Fruit fly (Drosophila melanogaster) Kc167 (cell line): ENCODE measurements around the gene CG43850.
A peak's percentile ranks its signal among the peaks of the same experiment; 100 is the strongest.

Experiments used
- Myc ChIP-seq: fragments of >200 bp; optimal IDR thresholded peaks from 2 replicates; lab custom pipeline; 2017; ENCODE audit warnings: missing external identifiers
- Sin3A ChIP-seq: fragments of >200 bp; optimal IDR thresholded peaks from 2 replicates; lab custom pipeline; 2018; ENCODE audit warnings: missing external identifiers
- h ChIP-seq: fragments of >200 bp; optimal IDR thresholded peaks from 3 replicates; lab custom pipeline; 2018; ENCODE audit warnings: missing external identifiers
- insv ChIP-seq: fragments of >200 bp; optimal IDR thresholded peaks from 3 replicates; lab custom pipeline; 2018; ENCODE audit warnings: missing external identifiers
- psq ChIP-seq: fragments of >200 bp; optimal IDR thresholded peaks from 2 replicates; lab custom pipeline; 2017; ENCODE audit warnings: missing external identifiers
- ttk ChIP-seq: sonication (Bioruptor generic); optimal IDR thresholded peaks from 2 replicates; lab custom pipeline; 2017; ENCODE audit warnings: missing external identifiers

CG43850 gene

dm6 chr2L:13387255-13387654, 28.0 kb upstream of the CG43850 start, which contains the start of the genes Ing5 and CG7099:
Gene Ing5, minus strand, starts transcription at chr2L:13387312.
Gene CG7099, plus strand, starts transcription at chr2L:13387571.
- TF ChIP-seq h (lab: Kevin White, UChicago) (no peak), insv (lab: Kevin White, UChicago) (no peak), Sin3A (lab: Kevin White, UChicago) (no peak), ttk (lab: Kevin White, UChicago) (no peak), psq (lab: Kevin White, UChicago) (no peak), Myc (lab: Kevin White, UChicago) (no peak)

DNA sequence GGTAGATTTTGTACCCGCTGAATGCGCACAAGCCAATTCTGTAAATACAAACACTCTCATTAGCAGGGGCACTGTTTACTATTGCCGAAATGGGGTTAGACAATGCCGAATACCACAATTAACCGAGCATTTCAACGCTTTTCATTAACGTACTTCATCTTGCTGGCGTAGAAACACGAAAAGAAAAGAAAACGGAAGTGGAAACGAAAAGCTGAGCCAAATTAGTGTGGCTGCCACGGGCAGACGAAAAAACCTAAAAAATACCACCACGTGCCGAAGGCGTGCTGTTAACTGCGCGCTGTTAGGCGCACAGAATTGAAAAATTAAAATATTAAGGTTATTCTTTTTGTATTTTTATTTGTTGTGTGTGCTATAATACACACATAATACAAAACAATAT, 20.3 kb upstream of the CG43850 start, which contains the start of gene RpL24:
TSS of gene RpL24 (minus strand) at position 229 of the 400 bp plus-strand sequence.
- no peak for TF ChIP-seq Sin3A (lab: Kevin White, UChicago)
- no peak for TF ChIP-seq psq (lab: Kevin White, UChicago)
- no peak for TF ChIP-seq ttk (lab: Kevin White, UChicago)
- TF ChIP-seq insv (lab: Kevin White, UChicago): no peak
- no peak for TF ChIP-seq Myc (lab: Kevin White, UChicago)
- no peak for TF ChIP-seq h (lab: Kevin White, UChicago)

dm6 chr2L:13396084-13396483, 19.1 kb upstream of the CG43850 start, which contains the start of gene CG16957:
Gene CG16957, minus strand, starts transcription at chr2L:13396184.
- TF ChIP-seq h (lab: Kevin White, UChicago) (no peak), psq (lab: Kevin White, UChicago) (no peak), insv (lab: Kevin White, UChicago) (no peak), ttk (lab: Kevin White, UChicago) (no peak), Sin3A (lab: Kevin White, UChicago) (no peak), Myc (lab: Kevin White, UChicago) (no peak)

- no peak for TF ChIP-seq Sin3A (lab: Kevin White, UChicago)
- peak; percentile 91 for TF ChIP-seq ttk (lab: Kevin White, UChicago)
- no peak for TF ChIP-seq h (lab: Kevin White, UChicago)
- no peak for TF ChIP-seq insv (lab: Kevin White, UChicago)
- no peak for TF ChIP-seq psq (lab: Kevin White, UChicago)
- no peak for TF ChIP-seq Myc (lab: Kevin White, UChicago)
These were observed 17.8 kb upstream of the CG43850 start for dm6 chr2L:13397393-13397792.

DNA sequence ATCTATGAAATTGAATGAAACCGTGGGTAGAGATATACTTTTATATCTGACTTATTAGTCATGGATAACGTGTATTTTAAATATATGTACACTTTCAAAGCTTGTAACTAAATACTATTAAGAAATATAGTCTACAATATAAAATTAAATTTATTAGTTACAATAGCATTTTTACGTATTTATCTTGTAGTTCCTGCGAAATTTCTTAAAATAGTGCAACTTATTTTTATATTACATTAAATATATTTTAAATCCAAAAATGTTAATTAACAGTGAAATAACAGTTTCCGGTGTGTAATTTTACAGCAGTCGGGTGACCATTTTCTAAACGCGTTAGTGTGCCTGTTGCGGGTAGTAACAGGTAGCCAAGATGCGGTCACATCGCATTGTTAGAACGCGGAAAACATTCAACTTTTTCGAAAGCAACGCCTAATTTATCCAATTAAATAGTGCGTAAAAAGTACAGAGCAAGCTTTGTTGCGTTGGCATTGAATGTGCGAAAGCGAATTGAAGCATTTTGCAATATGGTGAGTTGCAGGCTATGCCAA, 16.5 kb upstream of the CG43850 start, which contains the start of the genes CG10859 and CG7110:
TSS of gene CG10859 (minus strand) at position 51 of the 548 bp plus-strand sequence.
TSS of gene CG7110 (plus strand) at position 378 of the 548 bp plus-strand sequence.
- no peak for TF ChIP-seq Myc (lab: Kevin White, UChicago)
- no peak for TF ChIP-seq insv (lab: Kevin White, UChicago)
- TF ChIP-seq psq (lab: Kevin White, UChicago): no peak
- no peak for TF ChIP-seq h (lab: Kevin White, UChicago)
- TF ChIP-seq ttk (lab: Kevin White, UChicago): no peak
- no peak for TF ChIP-seq Sin3A (lab: Kevin White, UChicago)

dm6 chr2L:13399565-13399964, 15.7 kb upstream of the CG43850 start:
- TF ChIP-seq Sin3A (lab: Kevin White, UChicago) (no peak), ttk (lab: Kevin White, UChicago) (no peak), h (lab: Kevin White, UChicago) (no peak), Myc (lab: Kevin White, UChicago) (no peak), insv (lab: Kevin White, UChicago) (no peak), psq (lab: Kevin White, UChicago) (no peak)

DNA sequence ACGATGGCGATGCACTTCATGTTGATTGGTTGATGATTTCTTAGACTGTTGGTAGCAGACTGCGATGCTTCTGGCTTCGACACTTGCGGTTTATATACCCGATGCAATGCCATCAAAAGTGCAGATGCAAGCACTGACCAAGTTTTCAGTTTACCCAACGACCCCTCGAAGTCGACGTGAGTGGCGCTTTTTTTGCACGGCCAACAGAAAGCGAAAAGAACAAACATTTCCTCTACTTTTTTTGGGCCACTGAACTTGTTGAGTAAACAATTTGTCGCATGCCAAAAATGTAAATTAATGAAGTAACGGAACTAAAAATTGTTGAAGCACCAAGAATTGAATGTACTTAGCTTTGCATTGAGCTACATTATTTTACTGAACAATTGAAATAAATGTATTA, 3.7 kb upstream of the CG43850 start, which contains the start of gene Vm34Ca:
TSS of gene Vm34Ca (minus strand) at position 66 of the 400 bp plus-strand sequence.
- TF ChIP-seq Myc (lab: Kevin White, UChicago): no peak
- TF ChIP-seq psq (lab: Kevin White, UChicago): no peak

- TF ChIP-seq insv (lab: Kevin White, UChicago) (no peak), h (lab: Kevin White, UChicago) (no peak), psq (lab: Kevin White, UChicago) (no peak), Sin3A (lab: Kevin White, UChicago) (no peak), Myc (lab: Kevin White, UChicago) (no peak), ttk (lab: Kevin White, UChicago) (no peak)
These were observed 3.0 kb upstream of the CG43850 start, which contains the start of gene Flad2 for dm6 chr2L:13412219-13412618. Gene Flad2, plus strand, starts transcription at chr2L:13412519.

dm6 chr2L:13430919-13431502, 15.8 kb downstream of the CG43850 start:
- TF ChIP-seq psq (lab: Kevin White, UChicago) (no peak), h (lab: Kevin White, UChicago) (no peak), insv (lab: Kevin White, UChicago) (no peak), Sin3A (lab: Kevin White, UChicago) (no peak), ttk (lab: Kevin White, UChicago) (no peak), Myc (lab: Kevin White, UChicago) (no peak)

DNA sequence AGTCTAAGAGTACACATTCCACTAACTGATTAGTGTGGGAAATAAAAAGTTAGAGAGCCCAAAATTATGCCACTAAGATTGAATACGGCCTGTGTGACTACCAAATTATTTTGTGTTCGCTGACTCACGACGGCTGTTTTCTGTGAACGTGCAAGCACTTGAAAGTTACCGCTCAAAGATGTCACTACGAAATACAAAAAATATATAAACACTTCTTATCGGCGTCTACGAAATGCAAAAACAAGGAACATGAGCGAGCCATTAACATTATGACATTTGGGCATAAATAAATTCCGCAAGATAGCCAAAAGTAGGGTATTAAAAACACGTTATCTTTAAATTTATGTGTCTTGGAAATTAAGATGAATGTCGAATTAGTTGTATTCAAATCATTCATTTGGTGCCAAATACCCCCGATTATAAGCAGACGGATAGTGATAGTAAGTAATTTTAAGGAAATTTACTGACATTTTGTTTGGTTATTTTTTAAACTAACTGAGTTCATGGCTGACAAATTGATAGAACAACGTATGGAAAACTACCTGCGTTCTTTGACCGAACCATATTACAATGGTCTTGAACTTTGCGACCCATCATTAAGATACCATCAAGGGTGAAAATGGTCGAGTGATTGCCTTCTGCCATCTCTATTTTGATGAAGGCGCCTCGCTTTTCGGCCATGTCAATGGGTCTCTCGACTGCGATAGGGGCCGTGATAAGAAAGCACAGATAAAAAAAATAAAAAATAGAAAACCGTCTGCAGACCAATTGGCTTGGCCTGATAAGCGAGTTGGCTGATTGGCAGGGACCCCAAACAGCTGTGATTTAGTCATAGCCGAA, 19.8 kb downstream of the CG43850 start, which contains the start of gene Tehao:
TSS of gene Tehao (plus strand) at position 828 of the 840 bp plus-strand sequence.
- no peak for TF ChIP-seq Myc (lab: Kevin White, UChicago)
- no peak for TF ChIP-seq psq (lab: Kevin White, UChicago)
- TF ChIP-seq Sin3A (lab: Kevin White, UChicago): no peak
- no peak for TF ChIP-seq h (lab: Kevin White, UChicago)
- TF ChIP-seq insv (lab: Kevin White, UChicago): no peak
- no peak for TF ChIP-seq ttk (lab: Kevin White, UChicago)
